Worm (Caenorhabditis elegans) whole organism, L1 larva: ENCODE results near the gene Y49F6B.8.

Experiments
- F16B12.6 ChIP-seq: fragments of 150-350 bp; optimal IDR thresholded peaks from 2 replicates; lab custom pipeline; 2014; ENCODE audit warnings: missing biosample characterization, missing genetic modification characterization
- blmp-1 ChIP-seq: fragments of 150-350 bp; optimal IDR thresholded peaks from 2 replicates; lab custom pipeline; 2014; ENCODE audit warnings: missing biosample characterization, missing genetic modification characterization
- ceh-8 ChIP-seq: fragments of 200-800 bp; sonication (Bioruptor generic); optimal IDR thresholded peaks from 2 replicates; lab custom pipeline; 2018; ENCODE audit warnings: mild to moderate bottlenecking, missing genetic modification characterization, moderate library complexity, missing compliant biosample characterization
- ceh-82 ChIP-seq, 3 experiments: fragments of 150-350 bp in 1 of 3; sonication (generic microtip) in 2 of 3; optimal IDR thresholded peaks; 2 replicates each; lab custom pipeline; 2014 to 2017; ENCODE audit warnings: missing biosample characterization in 3 of 3, missing genetic modification characterization in 3 of 3
- ceh-88 ChIP-seq: fragments of 200-800 bp; sonication (Bioruptor generic); IDR thresholded peaks from 2 replicates; pipeline ENCODE4 v1.3.6; 2022; ENCODE audit warnings: missing genetic modification characterization, missing compliant biosample characterization
- ceh-90 ChIP-seq: sonication (generic microtip); optimal IDR thresholded peaks from 2 replicates; lab custom pipeline; 2016; ENCODE audit warnings: missing genetic modification characterization, missing compliant biosample characterization
- ces-1 ChIP-seq: fragments of 150-350 bp; optimal IDR thresholded peaks from 2 replicates; lab custom pipeline; 2014; ENCODE audit warnings: missing biosample characterization, missing genetic modification reagents, missing genetic modification characterization
- dpl-1 ChIP-seq, 3 experiments: fragments of 150-350 bp in 2 of 3; sonication (generic microtip) in 1 of 3; optimal IDR thresholded peaks; 2 replicates each; lab custom pipeline; 2014 to 2017; ENCODE audit warnings: missing biosample characterization in 3 of 3, missing genetic modification characterization in 3 of 3, missing genetic modification reagents in 3 of 3
- egl-13 ChIP-seq: sonication (generic microtip); optimal IDR thresholded peaks from 2 replicates; lab custom pipeline; 2016; ENCODE audit warnings: missing genotype, missing genetic modification reagents, missing genetic modification characterization, missing compliant biosample characterization
- elt-2 ChIP-seq: sonication (generic microtip); optimal IDR thresholded peaks from 2 replicates; lab custom pipeline; 2016; ENCODE audit warnings: missing genetic modification characterization, mild to moderate bottlenecking, inconsistent platforms, missing compliant biosample characterization, missing genetic modification reagents
- elt-3 ChIP-seq, 6 experiments: fragments of 150-350 bp in 1 of 6; sonication (generic microtip); optimal IDR thresholded peaks; 2 replicates each; lab custom pipeline; 2017 to 2018; ENCODE audit warnings: missing biosample characterization in 6 of 6, missing genetic modification characterization in 6 of 6, inconsistent platforms in 1 of 6
- fos-1 ChIP-seq: fragments of 150-350 bp; optimal IDR thresholded peaks from 2 replicates; lab custom pipeline; 2014; ENCODE audit warnings: missing biosample characterization, missing genetic modification characterization
- hlh-17 ChIP-seq: fragments of 200-800 bp; sonication (Bioruptor generic); optimal IDR thresholded peaks from 2 replicates; lab custom pipeline; 2018; ENCODE audit warnings: missing genetic modification characterization, mild to moderate bottlenecking, missing compliant biosample characterization, moderate library complexity, borderline replicate concordance
- hpl-2 ChIP-seq: fragments of 150-350 bp; optimal IDR thresholded peaks from 2 replicates; lab custom pipeline; 2014; ENCODE audit warnings: missing biosample characterization, missing genetic modification reagents, missing genetic modification characterization
- jun-1 ChIP-seq: fragments of 150-350 bp; optimal IDR thresholded peaks from 2 replicates; lab custom pipeline; 2014; ENCODE audit warnings: missing biosample characterization, missing genetic modification reagents, missing genetic modification characterization
- lin-14 ChIP-seq: fragments of 200-800 bp; sonication (Bioruptor generic); optimal IDR thresholded peaks from 2 replicates; lab custom pipeline; 2018; ENCODE audit warnings: mild to moderate bottlenecking, missing genetic modification characterization, moderate library complexity, missing compliant biosample characterization
- lin-15B ChIP-seq: fragments of 150-350 bp; sonication (generic microtip); optimal IDR thresholded peaks from 3 replicates; lab custom pipeline; 2014; ENCODE audit warnings: missing biosample characterization, missing genetic modification characterization
- mef-2 ChIP-seq: fragments of 150-350 bp; optimal IDR thresholded peaks from 2 replicates; lab custom pipeline; 2014; ENCODE audit warnings: missing biosample characterization, missing genetic modification characterization
- nhr-11 ChIP-seq: fragments of 150-350 bp; optimal IDR thresholded peaks from 2 replicates; lab custom pipeline; 2014; ENCODE audit warnings: missing biosample characterization, missing genetic modification characterization
- nhr-84 ChIP-seq: sonication (generic microtip); optimal IDR thresholded peaks from 2 replicates; lab custom pipeline; 2017; ENCODE audit warnings: missing biosample characterization, missing genetic modification characterization
- pag-3 ChIP-seq: sonication (generic microtip); optimal IDR thresholded peaks from 2 replicates; lab custom pipeline; 2017; ENCODE audit warnings: missing genetic modification characterization, mild to moderate bottlenecking, missing compliant biosample characterization, antibody characterized with exemption, borderline replicate concordance; ENCODE audit not compliant: insufficient read depth
- pax-3 ChIP-seq: fragments of 200-800 bp; sonication (Bioruptor generic); optimal IDR thresholded peaks from 2 replicates; lab custom pipeline; 2018; ENCODE audit warnings: mild to moderate bottlenecking, missing genetic modification characterization, moderate library complexity, missing compliant biosample characterization
- snpc-4 ChIP-seq: fragments of 150-350 bp; optimal IDR thresholded peaks from 2 replicates; lab custom pipeline; 2014; ENCODE audit warnings: missing biosample characterization, missing genetic modification characterization
- sox-4 ChIP-seq: sonication (generic microtip); optimal IDR thresholded peaks from 2 replicates; lab custom pipeline; 2016; ENCODE audit warnings: missing genetic modification characterization, missing compliant biosample characterization
- tlp-1 ChIP-seq: fragments of 150-350 bp; optimal IDR thresholded peaks from 2 replicates; lab custom pipeline; 2014; ENCODE audit warnings: missing biosample characterization, missing genetic modification characterization
- unc-130 ChIP-seq: fragments of 150-350 bp; optimal IDR thresholded peaks from 2 replicates; lab custom pipeline; 2017; ENCODE audit warnings: missing biosample characterization, missing genetic modification characterization, inconsistent platforms
- xbp-1 ChIP-seq: sonication (generic microtip); optimal IDR thresholded peaks from 2 replicates; lab custom pipeline; 2016; ENCODE audit warnings: missing genetic modification characterization, missing compliant biosample characterization
- ztf-11 ChIP-seq, 2 experiments: sonication (generic microtip); optimal IDR thresholded peaks; 2 replicates each; lab custom pipeline; 2016 to 2017; ENCODE audit warnings: missing genetic modification characterization in 2 of 2, missing biosample characterization in 1 of 2, missing compliant biosample characterization in 1 of 2
- ztf-4 ChIP-seq: fragments of 150-350 bp; optimal IDR thresholded peaks from 2 replicates; lab custom pipeline; 2014; ENCODE audit warnings: missing biosample characterization, missing genetic modification characterization

The Y49F6B.8 gene

DNA sequence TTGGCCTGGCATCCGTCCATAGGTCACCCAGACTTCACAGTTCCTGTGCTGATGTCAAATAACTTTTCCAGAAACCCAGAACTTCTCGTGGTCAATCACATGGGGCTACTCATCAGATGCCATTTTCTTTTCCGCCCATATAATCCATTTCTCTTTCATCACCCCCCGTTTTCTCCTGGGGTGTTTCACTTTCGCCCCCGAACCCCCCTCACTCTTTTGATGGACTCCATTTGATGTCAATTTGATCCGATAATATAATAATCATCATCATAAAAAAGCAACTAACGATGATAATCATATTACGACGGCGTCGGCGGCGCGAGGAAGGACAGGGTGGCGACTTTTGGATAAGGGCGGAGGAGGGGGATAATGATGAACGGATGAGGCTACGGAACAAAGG is 43.2 kb downstream of the Y49F6B.8 start:
- TF ChIP-seq blmp-1 (tag; lab: Kevin White, UChicago) (peak; percentile 90), dpl-1 (GFP tag; optimal IDR thresholded peaks at IDR 0.05; lab: Kevin White, UChicago) (no peak)

ce11 chrII:3437393-3437792 is 44.1 kb downstream of the Y49F6B.8 start:
- TF ChIP-seq nhr-84 (tag; lab: Kevin White, UChicago) = no peak
- no peak for TF ChIP-seq dpl-1 (GFP tag; optimal IDR thresholded peaks at IDR 0.05; lab: Kevin White, UChicago)
- no peak for TF ChIP-seq nhr-11 (tag; lab: Kevin White, UChicago)
- no peak for TF ChIP-seq xbp-1 (tag; lab: Kevin White, UChicago)
- TF ChIP-seq sox-4 (tag; lab: Kevin White, UChicago) = no peak
- no peak for TF ChIP-seq tlp-1 (tag; lab: Kevin White, UChicago)
- no peak for TF ChIP-seq ceh-90 (tag; lab: Kevin White, UChicago)
- TF ChIP-seq ceh-82 (tag; optimal IDR thresholded peaks at IDR 0.05; lab: Kevin White, UChicago) = no peak
- no peak for TF ChIP-seq pax-3 (tag; lab: Kevin White, UChicago)
- TF ChIP-seq ceh-8 (GFP tag; lab: Kevin White, UChicago) = no peak

ce11 chrII:3436412-3436811 is 45.1 kb downstream of the Y49F6B.8 start, which contains the start of gene skpo-2:
TSS of gene skpo-2 (minus strand) at chrII:3436512.
- TF ChIP-seq egl-13 (tag; lab: Kevin White, UChicago) (no peak), jun-1 (tag; lab: Kevin White, UChicago) (no peak), ztf-4 (no peak), nhr-84 (tag; lab: Kevin White, UChicago) (no peak), F16B12.6 (tag; lab: Kevin White, UChicago) (no peak), ceh-88 (GFP tag; lab: Robert Waterston, UW) (no peak), elt-2 (tag; lab: Kevin White, UChicago) (no peak), hlh-17 (GFP tag; lab: Kevin White, UChicago) (no peak), pag-3 (no peak), ces-1 (GFP tag; lab: Kevin White, UChicago) (no peak), mef-2 (tag; lab: Kevin White, UChicago) (no peak), lin-14 (GFP tag; lab: Kevin White, UChicago) (no peak), hpl-2 (GFP tag; lab: Kevin White, UChicago) (no peak), unc-130 (no peak), elt-3 (tag; optimal IDR thresholded peaks at IDR 0.05; lab: Kevin White, UChicago) (no peak)

ce11 chrII:3434893-3435503 is 46.5 kb downstream of the Y49F6B.8 start:
- TF ChIP-seq snpc-4 (peak; percentile 75), fos-1 (tag; lab: Kevin White, UChicago) (no peak), ztf-11 (tag; optimal IDR thresholded peaks at IDR 0.05; lab: Kevin White, UChicago) (no peak), lin-15B (no peak), lin-14 (GFP tag; lab: Kevin White, UChicago) (peak; percentile 37)

ce11 chrII:3429400-3429799 is 52.1 kb downstream of the Y49F6B.8 start, which contains the start of gene C16C8.18:
TSS of gene C16C8.18 (plus strand) at chrII:3429700.
- TF ChIP-seq elt-3 (tag; optimal IDR thresholded peaks at IDR 0.05; lab: Kevin White, UChicago) = no peak
